Worm (Caenorhabditis elegans) whole organism, L2 larva: ENCODE measurements around the gene sut-1.

Experiments used
- F13H6.1 ChIP-seq: sonication (generic microtip); optimal IDR thresholded peaks from 2 replicates; lab custom pipeline; 2016; ENCODE audit warnings: missing genetic modification characterization, missing compliant biosample characterization
- alr-1 ChIP-seq: fragments of 150-350 bp; optimal IDR thresholded peaks from 2 replicates; lab custom pipeline; 2014; ENCODE audit warnings: missing biosample characterization, missing genetic modification characterization
- aly-2 ChIP-seq: fragments of 150-350 bp; optimal IDR thresholded peaks from 2 replicates; lab custom pipeline; 2014; ENCODE audit warnings: missing biosample characterization, missing genetic modification characterization
- ama-1 ChIP-seq: fragments of 150-350 bp; optimal IDR thresholded peaks from 2 replicates; lab custom pipeline; 2018; ENCODE audit warnings: inconsistent platforms
- crh-2 ChIP-seq: sonication (generic microtip); optimal IDR thresholded peaks from 2 replicates; lab custom pipeline; 2017; ENCODE audit warnings: missing biosample characterization, missing genetic modification characterization
- dmd-4 ChIP-seq: sonication (generic microtip); optimal IDR thresholded peaks from 2 replicates; lab custom pipeline; 2017; ENCODE audit warnings: missing biosample characterization, missing genetic modification characterization
- egl-27 ChIP-seq: sonication (generic microtip); optimal IDR thresholded peaks from 3 replicates; lab custom pipeline; 2017; ENCODE audit warnings: missing biosample characterization, missing genetic modification reagents, missing genetic modification characterization
- elt-1 ChIP-seq: fragments of 150-350 bp; optimal IDR thresholded peaks from 2 replicates; lab custom pipeline; 2014; ENCODE audit warnings: missing biosample characterization, missing genetic modification characterization
- elt-3 ChIP-seq: sonication (generic microtip); optimal IDR thresholded peaks from 2 replicates; lab custom pipeline; 2017; ENCODE audit warnings: missing biosample characterization, missing genetic modification characterization
- fos-1 ChIP-seq: fragments of 150-350 bp; optimal IDR thresholded peaks from 2 replicates; lab custom pipeline; 2014; ENCODE audit warnings: missing biosample characterization, missing genetic modification characterization
- gmeb-1 ChIP-seq: fragments of 150-350 bp; optimal IDR thresholded peaks from 2 replicates; lab custom pipeline; 2014; ENCODE audit warnings: missing biosample characterization, missing genetic modification characterization
- lin-39 ChIP-seq: fragments of 150-350 bp; optimal IDR thresholded peaks from 2 replicates; lab custom pipeline; 2014; ENCODE audit warnings: missing biosample characterization, missing genetic modification reagents, missing genetic modification characterization
- lsy-2 ChIP-seq, 2 experiments: fragments of 150-350 bp in 1 of 2; sonication (generic microtip) in 1 of 2; optimal IDR thresholded peaks; 2 replicates each; lab custom pipeline; 2014 to 2017; ENCODE audit warnings: missing biosample characterization in 2 of 2, missing genetic modification characterization in 2 of 2
- mab-5 ChIP-seq: fragments of 150-350 bp; optimal IDR thresholded peaks from 2 replicates; lab custom pipeline; 2014; ENCODE audit warnings: missing biosample characterization, missing genetic modification characterization
- mbf-1 ChIP-seq: sonication (generic microtip); optimal IDR thresholded peaks from 2 replicates; lab custom pipeline; 2017; ENCODE audit warnings: missing biosample characterization, missing genetic modification characterization
- nhr-10 ChIP-seq: sonication (generic microtip); optimal IDR thresholded peaks from 2 replicates; lab custom pipeline; 2017; ENCODE audit warnings: missing biosample characterization, missing genetic modification characterization
- nhr-12 ChIP-seq: fragments of 150-350 bp; optimal IDR thresholded peaks from 2 replicates; lab custom pipeline; 2014; ENCODE audit warnings: missing biosample characterization, missing genetic modification characterization
- nhr-129 ChIP-seq: fragments of 150-350 bp; optimal IDR thresholded peaks from 2 replicates; lab custom pipeline; 2014; ENCODE audit warnings: missing biosample characterization, missing genetic modification characterization
- nhr-21 ChIP-seq: fragments of 150-350 bp; optimal IDR thresholded peaks from 2 replicates; lab custom pipeline; 2014; ENCODE audit warnings: missing biosample characterization, missing genetic modification characterization
- nhr-23 ChIP-seq: fragments of 150-350 bp; optimal IDR thresholded peaks from 2 replicates; lab custom pipeline; 2014; ENCODE audit warnings: missing biosample characterization, missing genetic modification reagents, missing genetic modification characterization
- nhr-237 ChIP-seq: fragments of 150-350 bp; optimal IDR thresholded peaks from 2 replicates; lab custom pipeline; 2014; ENCODE audit warnings: missing biosample characterization, missing genetic modification characterization
- nhr-6 ChIP-seq: fragments of 150-350 bp; optimal IDR thresholded peaks from 2 replicates; lab custom pipeline; 2014; ENCODE audit warnings: missing biosample characterization, missing genetic modification characterization
- peb-1 ChIP-seq: fragments of 150-350 bp; optimal IDR thresholded peaks from 2 replicates; lab custom pipeline; 2014; ENCODE audit warnings: missing biosample characterization, missing genetic modification characterization
- skn-1 ChIP-seq: sonication (generic microtip); optimal IDR thresholded peaks from 2 replicates; lab custom pipeline; 2017; ENCODE audit warnings: missing biosample characterization, missing genetic modification characterization
- unc-39 ChIP-seq: fragments of 150-350 bp; optimal IDR thresholded peaks from 2 replicates; lab custom pipeline; 2014; ENCODE audit warnings: missing biosample characterization, missing genetic modification characterization
- unc-55 ChIP-seq: fragments of 150-350 bp; sonication (generic microtip); optimal IDR thresholded peaks from 3 replicates; lab custom pipeline; 2014; ENCODE audit warnings: missing biosample characterization, missing genetic modification reagents, missing genetic modification characterization
- zag-1 ChIP-seq: fragments of 150-350 bp; optimal IDR thresholded peaks from 2 replicates; lab custom pipeline; 2014; ENCODE audit warnings: missing biosample characterization, missing genetic modification characterization
- ztf-4 ChIP-seq: fragments of 150-350 bp; optimal IDR thresholded peaks from 2 replicates; lab custom pipeline; 2014; ENCODE audit warnings: missing biosample characterization, missing genetic modification characterization

The sut-1 gene

ce11 chrII:1123208-1123607 is at the start of gene sut-1, which contains the start of gene eri-3:
Gene sut-1, minus strand, starts transcription at chrII:1123265.
Gene eri-3, plus strand, starts transcription at chrII:1123534.
- TF ChIP-seq ztf-4 (tag; lab: Kevin White, UChicago) (no peak), mab-5 (tag; lab: Kevin White, UChicago) (no peak), peb-1 (tag; lab: Kevin White, UChicago) (no peak), lsy-2 (tag; optimal IDR thresholded peaks at IDR 0.05; lab: Kevin White, UChicago) (no peak), unc-39 (no peak), elt-3 (no peak), unc-55 (GFP tag; lab: Kevin White, UChicago) (no peak), ama-1 (lab: Kevin White, UChicago) (no peak), nhr-21 (tag; lab: Kevin White, UChicago) (no peak), gmeb-1 (no peak)
- TF ChIP-seq, all 48 proteins: peak for 0

- peak; percentile 43 for TF ChIP-seq fos-1
- TF ChIP-seq zag-1 (tag; lab: Kevin White, UChicago), result no peak
These were observed 49.1 kb upstream of the sut-1 start, which contains the start of gene dlhd-1 for ce11 chrII:1172080-1172575. Gene dlhd-1, minus strand, starts transcription at chrII:1172130.

ce11 chrII:1170842-1171241 is 47.8 kb upstream of the sut-1 start:
- TF ChIP-seq lsy-2 (tag; optimal IDR thresholded peaks at IDR 0.05; lab: Kevin White, UChicago), result no peak
- TF ChIP-seq, all 48 proteins: peak for 0

ce11 chrII:1163275-1163674 is 40.2 kb upstream of the sut-1 start, which contains the start of gene T23F4.2:
Gene T23F4.2, plus strand, starts transcription at chrII:1163575.
- TF ChIP-seq lsy-2 (tag; optimal IDR thresholded peaks at IDR 0.05; lab: Kevin White, UChicago), result no peak
- TF ChIP-seq nhr-129, result no peak
- TF ChIP-seq crh-2 (tag; lab: Kevin White, UChicago), result no peak
- TF ChIP-seq nhr-21 (tag; lab: Kevin White, UChicago), result no peak

ce11 chrII:1159718-1160117 is 36.7 kb upstream of the sut-1 start:
- TF ChIP-seq nhr-21 (tag; lab: Kevin White, UChicago) (no peak), fos-1 (peak; percentile 48), mbf-1 (tag; lab: Kevin White, UChicago) (no peak)

- TF ChIP-seq nhr-237 (tag; lab: Kevin White, UChicago), result no peak
- TF ChIP-seq lin-39 (tag; lab: Kevin White, UChicago), result no peak
- TF ChIP-seq gmeb-1, result no peak
- TF ChIP-seq nhr-6 (tag; lab: Kevin White, UChicago), result no peak
- no peak for TF ChIP-seq dmd-4 (tag; lab: Kevin White, UChicago)
- TF ChIP-seq nhr-12 (tag; lab: Kevin White, UChicago), result no peak
- no peak for TF ChIP-seq elt-3
These were observed 34.1 kb upstream of the sut-1 start for ce11 chrII:1157135-1157534.

- TF ChIP-seq fos-1 (no peak), alr-1 (no peak), F13H6.1 (no peak), nhr-23 (tag; lab: Kevin White, UChicago) (no peak), egl-27 (no peak), elt-1 (no peak)
- TF ChIP-seq, all 48 proteins: peak for 0
These were observed 30.2 kb upstream of the sut-1 start for ce11 chrII:1153299-1153698.

- TF ChIP-seq skn-1 (no peak), dmd-4 (tag; lab: Kevin White, UChicago) (no peak)
These were observed 29.7 kb upstream of the sut-1 start for ce11 chrII:1152732-1153131.

ce11 chrII:1151810-1152209 is 28.7 kb upstream of the sut-1 start:
- TF ChIP-seq nhr-10 (tag; lab: Kevin White, UChicago) (no peak), aly-2 (peak; percentile 16)
